Worm (Caenorhabditis elegans) whole organism, L2 larva: ENCODE measurements around the gene srw-44.
"Not testable (repeated sequence)": the region's sequence is repeated elsewhere in the genome, so short reads cannot be mapped to it uniquely, and the experiment has no call there.

Source experiments
- blmp-1 ChIP-seq: sonication (generic microtip); optimal IDR thresholded peaks from 2 replicates; lab custom pipeline; 2017; ENCODE audit warnings: missing genetic modification characterization, mild to moderate bottlenecking, missing compliant biosample characterization, antibody characterized with exemption, moderate library complexity; ENCODE audit not compliant: insufficient read depth
- dmd-4 ChIP-seq: sonication (generic microtip); optimal IDR thresholded peaks from 2 replicates; lab custom pipeline; 2017; ENCODE audit warnings: missing biosample characterization, missing genetic modification characterization
- skn-1 ChIP-seq: sonication (generic microtip); optimal IDR thresholded peaks from 2 replicates; lab custom pipeline; 2017; ENCODE audit warnings: missing biosample characterization, missing genetic modification characterization

DNA sequence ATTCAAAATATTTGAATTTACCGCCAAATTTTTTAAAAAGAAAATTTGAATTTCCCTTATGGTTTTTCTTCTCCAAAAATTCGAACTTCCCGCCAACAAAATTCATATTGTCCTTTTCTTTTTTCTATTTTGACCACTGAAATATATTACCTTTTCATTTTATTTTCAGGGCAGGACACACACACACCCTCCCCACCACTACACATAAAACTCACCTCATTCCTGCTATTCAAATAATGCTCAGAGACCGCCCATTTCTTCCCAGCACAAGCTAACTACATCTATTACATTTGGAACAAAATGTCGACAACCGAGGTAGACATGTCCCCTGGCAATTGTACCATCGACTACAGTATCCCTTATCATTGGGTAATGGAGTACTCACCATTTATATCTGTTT lies 25.8 kb upstream of the srw-44 start, which contains the start of gene W06G6.15:
- not testable (repeated sequence) for TF ChIP-seq skn-1; dmd-4 (tag; lab: Kevin White, UChicago); blmp-1 (tag; lab: Kevin White, UChicago)
